Worm (Caenorhabditis elegans): ENCODE data around the gene gsp-2.
A peak's percentile ranks its signal among the peaks of the same experiment; 100 is the strongest.

gsp-2 gene

ce11 chrIII:7317354-7317753 is 19.0 kb upstream of the gsp-2 start:
- TF ChIP-seq lin-13 (tag; optimal IDR thresholded peaks at IDR 0.05): no peak
- peak; percentile 83 for TF ChIP-seq pha-4 (tag; optimal IDR thresholded peaks at IDR 0.05)

ce11 chrIII:7319390-7319789 is 17.0 kb upstream of the gsp-2 start, which contains the start of gene F56C9.8:
TSS of gene F56C9.8 (minus strand) at chrIII:7319509.
- TF ChIP-seq lsy-2 (tag; optimal IDR thresholded peaks at IDR 0.05) (no peak), zip-8 (tag; optimal IDR thresholded peaks at IDR 0.05) (no peak), ces-1 (GFP tag; optimal IDR thresholded peaks at IDR 0.05) (no peak), ceh-39 (tag; optimal IDR thresholded peaks at IDR 0.05) (no peak), snpc-4 (tag; optimal IDR thresholded peaks at IDR 0.05) (no peak), mls-2 (tag; optimal IDR thresholded peaks at IDR 0.05) (no peak), cnd-1 (tag; optimal IDR thresholded peaks at IDR 0.05) (no peak)

ce11 chrIII:7322018-7322417 is 14.4 kb upstream of the gsp-2 start:
- peak; percentile 79 for TF ChIP-seq pha-4 (tag; optimal IDR thresholded peaks at IDR 0.05)
- TF ChIP-seq cnd-1 (tag; optimal IDR thresholded peaks at IDR 0.05): no peak

- no peak for TF ChIP-seq sptf-1 (tag; optimal IDR thresholded peaks at IDR 0.05)
- TF ChIP-seq elt-3 (tag; optimal IDR thresholded peaks at IDR 0.05): no peak
- no peak for TF ChIP-seq cnd-1 (tag; optimal IDR thresholded peaks at IDR 0.05)
- TF ChIP-seq tbx-8 (GFP tag; optimal IDR thresholded peaks at IDR 0.05): no peak
- no peak for TF ChIP-seq ceh-83 (GFP tag; optimal IDR thresholded peaks at IDR 0.05)
- no peak for TF ChIP-seq bed-3 (GFP tag; optimal IDR thresholded peaks at IDR 0.05)
- TF ChIP-seq lin-13 (tag; optimal IDR thresholded peaks at IDR 0.05): no peak
- no peak for TF ChIP-seq ztf-11 (tag; optimal IDR thresholded peaks at IDR 0.05)
- TF ChIP-seq blmp-1 (tag; optimal IDR thresholded peaks at IDR 0.05): no peak
- TF ChIP-seq nhr-76 (tag; optimal IDR thresholded peaks at IDR 0.05): no peak
Measured at ce11 chrIII:7323331-7323730, 13.1 kb upstream of the gsp-2 start.

ce11 chrIII:7329155-7329732 is 7.1 kb upstream of the gsp-2 start, which contains the start of gene lab-2:
TSS of gene lab-2 (minus strand) at chrIII:7329607.
- TF ChIP-seq bed-3 (GFP tag; optimal IDR thresholded peaks at IDR 0.05) (no peak), nhr-76 (tag; optimal IDR thresholded peaks at IDR 0.05) (no peak), sem-2 (GFP tag; optimal IDR thresholded peaks at IDR 0.05) (no peak), mab-5 (tag; optimal IDR thresholded peaks at IDR 0.05) (no peak), lin-32 (GFP tag; optimal IDR thresholded peaks at IDR 0.05) (no peak), hlh-1 (tag; optimal IDR thresholded peaks at IDR 0.05) (no peak), pha-4 (tag; optimal IDR thresholded peaks at IDR 0.05) (no peak), flh-1 (GFP tag; optimal IDR thresholded peaks at IDR 0.05) (no peak), ceh-43 (GFP tag; optimal IDR thresholded peaks at IDR 0.05) (no peak), ceh-39 (tag; optimal IDR thresholded peaks at IDR 0.05) (no peak), zip-8 (tag; optimal IDR thresholded peaks at IDR 0.05) (no peak), nhr-28 (tag; optimal IDR thresholded peaks at IDR 0.05) (no peak)

ce11 chrIII:7331671-7332070 is 4.7 kb upstream of the gsp-2 start:
- TF ChIP-seq M03D4.4 (tag; optimal IDR thresholded peaks at IDR 0.05) (no peak), nhr-12 (tag; optimal IDR thresholded peaks at IDR 0.05) (no peak), lsy-2 (tag; optimal IDR thresholded peaks at IDR 0.05) (no peak), mls-2 (tag; optimal IDR thresholded peaks at IDR 0.05) (no peak), sem-2 (GFP tag; optimal IDR thresholded peaks at IDR 0.05) (no peak), elt-1 (tag; optimal IDR thresholded peaks at IDR 0.05; ENCODE audit: borderline replicate concordance, insufficient read depth) (no peak), sptf-1 (tag; optimal IDR thresholded peaks at IDR 0.05) (no peak), ceh-39 (tag; optimal IDR thresholded peaks at IDR 0.05) (no peak), pha-4 (tag; optimal IDR thresholded peaks at IDR 0.05) (no peak), ceh-83 (GFP tag; optimal IDR thresholded peaks at IDR 0.05) (no peak), nhr-237 (tag; optimal IDR thresholded peaks at IDR 0.05) (no peak), nhr-76 (tag; optimal IDR thresholded peaks at IDR 0.05) (no peak), tbx-8 (GFP tag; optimal IDR thresholded peaks at IDR 0.05) (no peak), ztf-11 (tag; optimal IDR thresholded peaks at IDR 0.05) (no peak), unc-62 (GFP tag; optimal IDR thresholded peaks at IDR 0.05) (no peak), unc-39 (tag; optimal IDR thresholded peaks at IDR 0.05) (no peak), mep-1 (tag; optimal IDR thresholded peaks at IDR 0.05) (no peak), ceh-43 (GFP tag; optimal IDR thresholded peaks at IDR 0.05) (no peak), lin-32 (GFP tag; optimal IDR thresholded peaks at IDR 0.05) (no peak)
